Fruit fly (Drosophila melanogaster): ENCODE measurements around the gene Cpr78Cc.

dm6 chr3L:21319313-21319907, 19.0 kb downstream of the Cpr78Cc start:
- TF ChIP-seq sqz (GFP tag; optimal IDR thresholded peaks at IDR 0.05) (no peak), org-1 (GFP tag; optimal IDR thresholded peaks at IDR 0.05) (no peak), phol (tag; optimal IDR thresholded peaks at IDR 0.05) (no peak), h (optimal IDR thresholded peaks at IDR 0.05) (no peak), Dek (tag; optimal IDR thresholded peaks at IDR 0.05) (no peak), CG11695 (GFP tag; IDR thresholded peaks at IDR 0.05) (no peak), Sox100B (GFP tag; optimal IDR thresholded peaks at IDR 0.05) (no peak), CG2875 (GFP tag; optimal IDR thresholded peaks at IDR 0.05) (no peak), D (optimal IDR thresholded peaks at IDR 0.05) (no peak), D (GFP tag; optimal IDR thresholded peaks at IDR 0.05) (no peak), ems (GFP tag; optimal IDR thresholded peaks at IDR 0.05) (no peak), aop (GFP tag; IDR thresholded peaks at IDR 0.05) (no peak), pita (GFP tag; optimal IDR thresholded peaks at IDR 0.05) (no peak), CG6689 (GFP tag; IDR thresholded peaks at IDR 0.05) (no peak), CG4617 (GFP tag; optimal IDR thresholded peaks at IDR 0.05; ENCODE audit: borderline replicate concordance) (no peak)
